Worm (Caenorhabditis elegans) whole organism, L3 larva: ENCODE data around the gene ZC190.4.
A peak's percentile ranks its signal among the peaks of the same experiment; 100 is the strongest.

ENCODE experiments used
- ceh-16 ChIP-seq: sonication (generic microtip); optimal IDR thresholded peaks from 2 replicates; lab custom pipeline; 2017; ENCODE audit warnings: missing biosample characterization, missing genetic modification characterization
- ceh-9 ChIP-seq: sonication (generic microtip); optimal IDR thresholded peaks from 2 replicates; lab custom pipeline; 2018; ENCODE audit warnings: missing biosample characterization, missing genetic modification characterization
- daf-12 ChIP-seq: fragments of 150-350 bp; optimal IDR thresholded peaks from 2 replicates; lab custom pipeline; 2014; ENCODE audit warnings: missing biosample characterization, missing genetic modification reagents, missing genetic modification characterization
- egl-27 ChIP-seq: sonication (generic microtip); optimal IDR thresholded peaks from 4 replicates; lab custom pipeline; 2017; ENCODE audit warnings: missing biosample characterization, missing genetic modification reagents, missing genetic modification characterization
- egl-5 ChIP-seq: fragments of 150-350 bp; optimal IDR thresholded peaks from 2 replicates; lab custom pipeline; 2017; ENCODE audit warnings: missing biosample characterization, missing genetic modification reagents, missing genetic modification characterization, inconsistent platforms
- elt-1 ChIP-seq: fragments of 150-350 bp; optimal IDR thresholded peaks from 2 replicates; lab custom pipeline; 2014; ENCODE audit warnings: missing biosample characterization, missing genetic modification characterization
- elt-2 ChIP-seq: sonication (generic microtip); optimal IDR thresholded peaks from 2 replicates; lab custom pipeline; 2016; ENCODE audit warnings: missing genetic modification reagents, mild to moderate bottlenecking, missing genetic modification characterization, missing compliant biosample characterization
- elt-3 ChIP-seq, 3 experiments: fragments of 150-350 bp in 1 of 3; sonication (generic microtip) in 2 of 3; optimal IDR thresholded peaks; 2 replicates in 2 of 3; 4 replicates in 1 of 3; lab custom pipeline; 2014 to 2017; ENCODE audit warnings: missing biosample characterization in 3 of 3, missing genetic modification characterization in 3 of 3
- fkh-10 ChIP-seq: sonication (generic microtip); optimal IDR thresholded peaks from 2 replicates; lab custom pipeline; 2017; ENCODE audit warnings: missing biosample characterization, missing genetic modification reagents, missing genetic modification characterization
- fos-1 ChIP-seq: fragments of 150-350 bp; optimal IDR thresholded peaks from 2 replicates; lab custom pipeline; 2014; ENCODE audit warnings: missing biosample characterization, missing genetic modification characterization
- hmg-11 ChIP-seq: sonication (generic microtip); optimal IDR thresholded peaks from 2 replicates; lab custom pipeline; 2016; ENCODE audit warnings: missing genetic modification characterization, missing compliant biosample characterization
- jun-1 ChIP-seq: fragments of 150-350 bp; optimal IDR thresholded peaks from 2 replicates; lab custom pipeline; 2014; ENCODE audit warnings: missing biosample characterization, missing genetic modification reagents, missing genetic modification characterization
- lin-15B ChIP-seq: fragments of 150-350 bp; optimal IDR thresholded peaks from 2 replicates; lab custom pipeline; 2014; ENCODE audit warnings: missing biosample characterization, missing genetic modification characterization
- lin-39 ChIP-seq: fragments of 150-350 bp; optimal IDR thresholded peaks from 2 replicates; lab custom pipeline; 2018; ENCODE audit warnings: missing biosample characterization, missing genetic modification reagents, missing genetic modification characterization
- mml-1 ChIP-seq: fragments of 150-350 bp; sonication (generic microtip); optimal IDR thresholded peaks from 3 replicates; lab custom pipeline; 2014; ENCODE audit warnings: missing biosample characterization, missing genetic modification characterization
- nfya-1 ChIP-seq: sonication (generic microtip); optimal IDR thresholded peaks from 2 replicates; lab custom pipeline; 2017; ENCODE audit warnings: missing genetic modification characterization, mild to moderate bottlenecking, missing compliant biosample characterization, antibody characterized with exemption, moderate library complexity; ENCODE audit not compliant: insufficient read depth
- nhr-11 ChIP-seq: fragments of 150-350 bp; optimal IDR thresholded peaks from 2 replicates; lab custom pipeline; 2014; ENCODE audit warnings: missing biosample characterization, missing genetic modification characterization
- nhr-12 ChIP-seq: fragments of 150-350 bp; optimal IDR thresholded peaks from 2 replicates; lab custom pipeline; 2014; ENCODE audit warnings: missing biosample characterization, missing genetic modification characterization
- nhr-23 ChIP-seq: fragments of 150-350 bp; optimal IDR thresholded peaks from 2 replicates; lab custom pipeline; 2014; ENCODE audit warnings: missing biosample characterization, missing genetic modification reagents, missing genetic modification characterization
- nhr-25 ChIP-seq: sonication (generic microtip); optimal IDR thresholded peaks from 2 replicates; lab custom pipeline; 2017; ENCODE audit warnings: missing biosample characterization, missing genetic modification characterization
- nhr-43 ChIP-seq: sonication (generic microtip); optimal IDR thresholded peaks from 2 replicates; lab custom pipeline; 2016; ENCODE audit warnings: mild to moderate bottlenecking, missing genetic modification characterization, missing compliant biosample characterization; ENCODE audit not compliant: poor library complexity, severe bottlenecking
- nhr-76 ChIP-seq: fragments of 150-350 bp; sonication (generic microtip); optimal IDR thresholded peaks from 5 replicates; lab custom pipeline; 2014; ENCODE audit warnings: missing biosample characterization, missing genetic modification characterization
- pha-4 ChIP-seq: fragments of 150-350 bp; optimal IDR thresholded peaks from 2 replicates; lab custom pipeline; 2014; ENCODE audit warnings: missing biosample characterization, missing genetic modification reagents, missing genetic modification characterization
- pqm-1 ChIP-seq: fragments of 150-350 bp; optimal IDR thresholded peaks from 2 replicates; lab custom pipeline; 2017; ENCODE audit warnings: missing biosample characterization, missing genetic modification characterization, inconsistent platforms
- sea-2 ChIP-seq: fragments of 150-350 bp; sonication (generic microtip); optimal IDR thresholded peaks from 4 replicates; lab custom pipeline; 2014; ENCODE audit warnings: missing biosample characterization, missing genetic modification reagents, missing genetic modification characterization
- snpc-4 ChIP-seq: fragments of 150-350 bp; optimal IDR thresholded peaks from 2 replicates; lab custom pipeline; 2014; ENCODE audit warnings: missing biosample characterization, missing genetic modification characterization
- unc-62 ChIP-seq: fragments of 150-350 bp; sonication (generic microtip); optimal IDR thresholded peaks from 4 replicates; lab custom pipeline; 2014; ENCODE audit warnings: missing biosample characterization, missing genetic modification reagents, missing genetic modification characterization
- zag-1 ChIP-seq: fragments of 150-350 bp; optimal IDR thresholded peaks from 2 replicates; lab custom pipeline; 2014; ENCODE audit warnings: missing biosample characterization, missing genetic modification characterization
- ztf-11 ChIP-seq: fragments of 150-350 bp; optimal IDR thresholded peaks from 2 replicates; lab custom pipeline; 2014; ENCODE audit warnings: missing biosample characterization, missing genetic modification characterization

The ZC190.4 gene

ce11 chrV:8652177-8652576 lies 13.7 kb upstream of the ZC190.4 start:
- TF ChIP-seq hmg-11 (no peak), nhr-25 (peak; percentile 84), unc-62 (GFP tag; lab: Kevin White, UChicago) (peak; percentile 65), nhr-23 (tag; lab: Kevin White, UChicago) (peak; percentile 4), lin-39 (peak; percentile 77), elt-2 (no peak), snpc-4 (tag; lab: Kevin White, UChicago) (no peak), elt-1 (peak; percentile 67), nhr-11 (tag; lab: Kevin White, UChicago) (no peak)

DNA sequence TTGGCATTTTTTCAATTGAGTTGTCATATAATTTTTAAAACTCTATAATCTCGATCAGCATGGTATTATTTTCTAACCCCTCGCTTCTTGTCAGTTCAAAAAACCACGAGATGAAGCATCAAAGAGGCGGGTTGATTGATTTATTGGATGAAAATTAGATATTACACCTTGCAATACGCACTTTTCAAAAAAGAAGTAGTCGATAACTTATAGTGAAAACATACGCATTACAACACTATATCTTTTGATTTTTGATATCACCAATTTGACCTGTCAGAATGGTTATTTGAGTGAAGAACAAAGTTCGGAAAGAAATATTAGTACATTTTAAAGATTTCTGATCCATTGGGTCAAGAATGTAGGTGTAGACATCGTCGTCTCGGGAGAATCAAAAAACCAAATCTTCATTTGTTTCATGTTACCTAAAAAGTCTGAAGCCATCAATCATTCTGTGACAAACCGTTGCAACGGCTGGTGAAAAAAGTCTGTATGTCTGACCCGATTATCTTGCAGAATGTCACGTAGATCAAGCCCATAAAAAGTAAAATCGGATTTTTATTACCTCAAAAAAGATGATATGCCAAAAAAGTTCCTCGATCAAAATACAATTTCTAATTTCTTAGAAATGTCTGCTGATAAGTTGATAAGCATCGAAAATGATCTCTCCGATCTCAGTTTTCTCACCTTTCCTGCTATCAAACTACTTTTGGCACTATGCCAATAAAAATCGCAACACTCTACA lies 12.6 kb upstream of the ZC190.4 start:
- TF ChIP-seq nhr-23 (tag; lab: Kevin White, UChicago) = peak; percentile 75
- TF ChIP-seq daf-12 (tag; lab: Kevin White, UChicago) = no peak
- TF ChIP-seq unc-62 (GFP tag; lab: Kevin White, UChicago) = peak; percentile 81
- peak; percentile 71 for TF ChIP-seq pqm-1 (tag; lab: Kevin White, UChicago)
- TF ChIP-seq elt-3 (tag; optimal IDR thresholded peaks at IDR 0.05; lab: Kevin White, UChicago) = peak in 2 of 3 experiments; percentile 34 to 80
- no peak for TF ChIP-seq fkh-10 (GFP tag; lab: Kevin White, UChicago)
- TF ChIP-seq elt-2 = peak; percentile 82
- peak; percentile 19 for TF ChIP-seq nhr-76 (tag; lab: Kevin White, UChicago)
- TF ChIP-seq egl-27 (tag; lab: Kevin White, UChicago) = no peak
- peak; percentile 55 for TF ChIP-seq nhr-25
- peak; percentile 22 for TF ChIP-seq nfya-1
- TF ChIP-seq pha-4 = no peak

ce11 chrV:8654460-8655419 lies 11.1 kb upstream of the ZC190.4 start:
- TF ChIP-seq ztf-11 (tag; lab: Kevin White, UChicago) (no peak), pha-4 (peak; percentile 45), elt-1 (no peak), ceh-16 (no peak), nhr-76 (tag; lab: Kevin White, UChicago) (peak; percentile 62), jun-1 (tag; lab: Kevin White, UChicago) (peak; percentile 73), nhr-43 (tag; lab: Kevin White, UChicago) (no peak), nfya-1 (peak; percentile 18), mml-1 (tag; lab: Kevin White, UChicago) (no peak), pqm-1 (tag; lab: Kevin White, UChicago) (peak; percentile 83), lin-39 (peak; percentile 26), elt-2 (peak; percentile 90)

DNA sequence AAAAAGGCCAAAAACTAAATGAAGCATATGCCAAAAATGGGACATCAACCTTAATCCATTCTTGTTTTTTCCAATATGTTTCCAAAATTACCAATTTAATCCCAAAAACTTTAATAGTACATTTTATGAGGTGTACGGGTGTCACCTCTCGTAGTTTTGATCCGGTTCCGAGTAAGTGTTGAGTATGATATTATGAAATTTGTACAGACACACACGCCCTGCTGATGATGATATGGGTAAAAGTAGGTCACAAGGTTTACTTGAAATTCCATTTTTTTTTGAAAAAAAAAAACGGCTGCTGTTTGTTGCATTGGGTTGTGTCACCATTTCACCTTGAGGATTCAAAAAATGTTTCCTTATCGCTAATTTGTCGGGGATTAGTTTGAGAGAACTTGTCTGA lies 8.0 kb upstream of the ZC190.4 start:
- TF ChIP-seq nhr-23 (tag; lab: Kevin White, UChicago) (peak; percentile 10), mml-1 (tag; lab: Kevin White, UChicago) (no peak), elt-3 (tag; optimal IDR thresholded peaks at IDR 0.05; lab: Kevin White, UChicago) (peak in 1 of 3 experiments; percentile 46), nhr-25 (peak; percentile 6)
- TF ChIP-seq, all 47 proteins: peak for 3

DNA sequence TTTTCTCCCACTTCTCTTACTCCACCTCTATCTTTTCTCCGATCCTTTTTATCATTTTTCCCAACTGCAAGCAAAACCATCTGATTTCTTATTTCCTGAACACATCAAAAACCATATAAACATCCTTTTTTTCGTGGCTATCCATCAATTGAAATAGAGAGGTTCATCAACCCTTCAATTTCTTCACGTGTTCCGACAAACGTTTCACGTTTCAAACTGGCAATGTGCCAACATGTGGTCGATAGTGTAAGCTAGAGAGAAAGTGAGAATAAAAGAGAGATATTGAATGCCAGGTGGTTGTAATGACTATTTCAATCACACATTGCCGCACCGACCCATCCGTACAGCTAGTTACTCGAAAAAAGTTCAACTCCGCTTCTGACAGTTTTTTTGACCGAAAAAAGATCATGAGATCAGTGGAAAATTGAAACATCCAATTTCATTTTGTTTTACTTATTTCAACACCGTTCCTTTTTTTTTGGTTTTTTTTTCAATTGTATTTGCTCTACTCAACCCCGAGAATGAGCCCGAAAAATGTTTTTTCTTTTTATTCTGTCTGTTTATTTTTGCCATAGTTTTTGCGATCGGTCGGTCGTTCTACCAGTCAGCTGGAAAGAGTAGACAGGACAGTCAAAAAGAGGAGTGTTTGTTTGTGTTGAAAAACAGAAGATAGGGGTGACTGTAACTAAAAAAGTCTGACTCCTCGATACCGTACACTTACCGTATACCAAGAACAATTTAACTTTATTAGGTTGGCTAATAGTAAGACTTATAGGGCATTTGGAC lies 7.1 kb upstream of the ZC190.4 start:
- TF ChIP-seq nhr-23 (tag; lab: Kevin White, UChicago) (peak; percentile 25), hmg-11 (no peak), nhr-43 (tag; lab: Kevin White, UChicago) (peak; percentile 48), lin-15B (no peak), ztf-11 (tag; lab: Kevin White, UChicago) (no peak), ceh-9 (tag; lab: Kevin White, UChicago) (no peak), zag-1 (tag; lab: Kevin White, UChicago) (no peak), unc-62 (GFP tag; lab: Kevin White, UChicago) (peak; percentile 24), egl-5 (tag; lab: Kevin White, UChicago) (peak; percentile 51), nhr-11 (tag; lab: Kevin White, UChicago) (no peak), nfya-1 (peak; percentile 6), nhr-12 (tag; lab: Kevin White, UChicago) (no peak), fos-1 (tag; lab: Kevin White, UChicago) (no peak), sea-2 (GFP tag; lab: Kevin White, UChicago) (no peak), pha-4 (peak; percentile 73), egl-27 (tag; lab: Kevin White, UChicago) (no peak), lin-39 (peak; percentile 45), ceh-16 (no peak)
- TF ChIP-seq, all 47 proteins: peak for 7
